Worm (Caenorhabditis elegans): ENCODE measurements around the gene srd-41.

- TF ChIP-seq aly-2 (tag; optimal IDR thresholded peaks at IDR 0.05) (no peak), nhr-43 (tag; optimal IDR thresholded peaks at IDR 0.05; ENCODE audit: poor library complexity, severe bottlenecking) (no peak), mml-1 (tag; optimal IDR thresholded peaks at IDR 0.05) (no peak), nhr-11 (tag; optimal IDR thresholded peaks at IDR 0.05) (no peak), lin-39 (tag; optimal IDR thresholded peaks at IDR 0.05) (no peak), nhr-237 (tag; optimal IDR thresholded peaks at IDR 0.05) (no peak), skn-1 (tag; optimal IDR thresholded peaks at IDR 0.05) (no peak), ceh-28 (tag; optimal IDR thresholded peaks at IDR 0.05) (no peak), jun-1 (tag; optimal IDR thresholded peaks at IDR 0.05) (no peak), ama-1 (optimal IDR thresholded peaks at IDR 0.05) (no peak)
These were observed 28.2 kb upstream of the srd-41 start, which contains the start of gene W06D11.3 for ce11 chrX:12298324-12298723.

Measured in whole organism, L3 larva.